Worm (Caenorhabditis elegans): Measurements from ENCODE around the gene Y68A4A.10.

- TF ChIP-seq K11D2.4 (GFP tag; IDR thresholded peaks at IDR 0.05): no peak
- TF ChIP-seq F52B5.7 (tag; optimal IDR thresholded peaks at IDR 0.05): no peak
- TF ChIP-seq Y53G8AR.9 (GFP tag; conservative IDR thresholded peaks at IDR 0.05): no peak
- no peak for TF ChIP-seq pha-4 (tag; optimal IDR thresholded peaks at IDR 0.05)
- TF ChIP-seq him-1 (tag; optimal IDR thresholded peaks at IDR 0.05): no peak
- TF ChIP-seq D2030.7 (GFP tag; IDR thresholded peaks at IDR 0.05): no peak
- TF ChIP-seq ccch-3 (GFP tag; optimal IDR thresholded peaks at IDR 0.05): no peak
These were observed at the start of gene Y68A4A.10 for ce11 chrV:17201847-17202246.
